Worm (Caenorhabditis elegans) whole organism, L2 larva: ENCODE data around the gene mrp-5.

Experiments
- ama-1 ChIP-seq: fragments of 150-350 bp; optimal IDR thresholded peaks from 2 replicates; lab custom pipeline; 2018; ENCODE audit warnings: inconsistent platforms
- gmeb-1 ChIP-seq: fragments of 150-350 bp; optimal IDR thresholded peaks from 2 replicates; lab custom pipeline; 2014; ENCODE audit warnings: missing biosample characterization, missing genetic modification characterization
- lsy-2 ChIP-seq, 2 experiments: fragments of 150-350 bp in 1 of 2; sonication (generic microtip) in 1 of 2; optimal IDR thresholded peaks; 2 replicates each; lab custom pipeline; 2014 to 2017; ENCODE audit warnings: missing biosample characterization in 2 of 2, missing genetic modification characterization in 2 of 2
- nhr-12 ChIP-seq: fragments of 150-350 bp; optimal IDR thresholded peaks from 2 replicates; lab custom pipeline; 2014; ENCODE audit warnings: missing biosample characterization, missing genetic modification characterization
- nhr-237 ChIP-seq: fragments of 150-350 bp; optimal IDR thresholded peaks from 2 replicates; lab custom pipeline; 2014; ENCODE audit warnings: missing biosample characterization, missing genetic modification characterization
- nhr-25 ChIP-seq: fragments of 150-350 bp; sonication (generic microtip); optimal IDR thresholded peaks from 3 replicates; lab custom pipeline; 2014; ENCODE audit warnings: missing biosample characterization, missing genetic modification characterization
- nhr-6 ChIP-seq: fragments of 150-350 bp; optimal IDR thresholded peaks from 2 replicates; lab custom pipeline; 2014; ENCODE audit warnings: missing biosample characterization, missing genetic modification characterization
- zag-1 ChIP-seq: fragments of 150-350 bp; optimal IDR thresholded peaks from 2 replicates; lab custom pipeline; 2014; ENCODE audit warnings: missing biosample characterization, missing genetic modification characterization
- ztf-11 ChIP-seq: sonication (generic microtip); optimal IDR thresholded peaks from 2 replicates; lab custom pipeline; 2017; ENCODE audit warnings: missing biosample characterization, missing genetic modification characterization
- ztf-4 ChIP-seq: fragments of 150-350 bp; optimal IDR thresholded peaks from 2 replicates; lab custom pipeline; 2014; ENCODE audit warnings: missing biosample characterization, missing genetic modification characterization

ce11 chrX:14983274-14983673, 37.2 kb upstream of the mrp-5 start, which contains the start of gene rbg-1:
- TF ChIP-seq nhr-12 (tag; lab: Kevin White, UChicago) (no peak), nhr-6 (tag; lab: Kevin White, UChicago) (peak; percentile 64), zag-1 (tag; lab: Kevin White, UChicago) (peak; percentile 23), lsy-2 (tag; optimal IDR thresholded peaks at IDR 0.05; lab: Kevin White, UChicago) (peak; percentile 33 to 75), gmeb-1 (tag; lab: Kevin White, UChicago) (peak; percentile 52), ztf-11 (tag; lab: Kevin White, UChicago) (no peak), nhr-25 (tag; lab: Kevin White, UChicago) (peak; percentile 61), ama-1 (no peak), nhr-237 (tag; lab: Kevin White, UChicago) (no peak), ztf-4 (tag; lab: Kevin White, UChicago) (peak; percentile 21)
